Worm (Caenorhabditis elegans) whole organism, midembryonic: ENCODE results near the gene srb-3.

Experiments used
- T22C8.4 ChIP-seq: fragments of 200-800 bp; sonication (Bioruptor generic); IDR thresholded peaks from 2 replicates; pipeline ENCODE4 v1.3.6; 2022; ENCODE audit warnings: missing genetic modification characterization, missing compliant biosample characterization
- cog-1 ChIP-seq: sonication (generic microtip); optimal IDR thresholded peaks from 2 replicates; lab custom pipeline; 2016; ENCODE audit warnings: missing genetic modification characterization, missing compliant biosample characterization
- flt-1 ChIP-seq: fragments of 200-800 bp; sonication (Bioruptor generic); IDR thresholded peaks from 2 replicates; pipeline ENCODE4 v1.3.6; 2022; ENCODE audit warnings: missing genetic modification characterization, missing compliant biosample characterization
- klf-2 ChIP-seq: fragments of 200-800 bp; sonication (Bioruptor generic); conservative IDR thresholded peaks from 2 replicates; pipeline ENCODE4 v1.3.6; 2022; ENCODE audit warnings: missing genetic modification reagents, missing genetic modification characterization, missing compliant biosample characterization
- med-1 ChIP-seq: sonication (generic microtip); optimal IDR thresholded peaks from 2 replicates; lab custom pipeline; 2017; ENCODE audit warnings: missing genetic modification characterization, mild to moderate bottlenecking, missing compliant biosample characterization, antibody characterized with exemption, missing genetic modification reagents; ENCODE audit not compliant: insufficient read depth
- ref-1 ChIP-seq: fragments of 200-800 bp; sonication (Bioruptor generic); conservative IDR thresholded peaks from 2 replicates; pipeline ENCODE4 v1.3.6; 2022; ENCODE audit warnings: missing genetic modification reagents, missing genetic modification characterization, missing compliant biosample characterization
- tab-1 ChIP-seq: fragments of 200-800 bp; sonication (Bioruptor generic); IDR thresholded peaks from 2 replicates; pipeline ENCODE4 v1.3.6; 2022; ENCODE audit warnings: missing genetic modification characterization, missing compliant biosample characterization
- ztf-23 ChIP-seq: fragments of 200-800 bp; sonication (Bioruptor generic); IDR thresholded peaks from 2 replicates; pipeline ENCODE4 v1.3.6; 2022; ENCODE audit warnings: missing genetic modification reagents, missing genetic modification characterization, missing compliant biosample characterization
- ztf-29 ChIP-seq: fragments of 200-800 bp; sonication (Bioruptor generic); IDR thresholded peaks from 2 replicates; pipeline ENCODE4 v1.3.6; 2022; ENCODE audit warnings: missing genetic modification reagents, missing genetic modification characterization, missing compliant biosample characterization

srb-3 gene

DNA sequence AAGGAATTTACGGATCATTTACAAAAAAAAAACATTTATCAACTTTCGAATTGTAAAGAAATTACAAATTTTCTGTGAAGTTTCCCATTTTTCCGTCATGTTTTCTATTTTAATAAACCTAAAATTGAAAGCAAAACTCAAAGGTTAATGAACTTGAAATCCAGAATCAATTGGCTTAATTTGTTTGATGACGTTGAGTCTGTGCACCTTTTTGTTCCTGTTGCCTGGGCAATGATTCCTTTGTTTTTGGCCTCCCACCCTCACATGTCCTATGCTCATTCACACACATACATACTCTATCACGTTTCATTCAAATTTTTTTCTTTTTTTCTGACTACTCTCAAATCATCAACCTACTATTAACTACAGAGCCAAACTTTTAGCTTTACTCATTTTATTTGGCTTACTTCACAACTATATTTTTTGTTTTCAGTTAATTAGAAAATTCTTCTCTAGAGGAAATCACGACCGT is 30.3 kb downstream of the srb-3 start, which contains the start of gene F58A6.2:
F58A6.2 (plus strand) TSS at position 422 of the 472 bp plus-strand sequence.
- TF ChIP-seq ztf-29 (GFP tag; lab: Robert Waterston, UW) (no peak), ztf-23 (GFP tag; lab: Robert Waterston, UW) (no peak), flt-1 (GFP tag; lab: Robert Waterston, UW) (no peak), klf-2 (GFP tag; lab: Robert Waterston, UW) (no peak), cog-1 (no peak), ref-1 (GFP tag; lab: Robert Waterston, UW) (no peak), tab-1 (GFP tag; lab: Robert Waterston, UW) (no peak), med-1 (GFP tag; lab: Kevin White, UChicago) (no peak)

DNA sequence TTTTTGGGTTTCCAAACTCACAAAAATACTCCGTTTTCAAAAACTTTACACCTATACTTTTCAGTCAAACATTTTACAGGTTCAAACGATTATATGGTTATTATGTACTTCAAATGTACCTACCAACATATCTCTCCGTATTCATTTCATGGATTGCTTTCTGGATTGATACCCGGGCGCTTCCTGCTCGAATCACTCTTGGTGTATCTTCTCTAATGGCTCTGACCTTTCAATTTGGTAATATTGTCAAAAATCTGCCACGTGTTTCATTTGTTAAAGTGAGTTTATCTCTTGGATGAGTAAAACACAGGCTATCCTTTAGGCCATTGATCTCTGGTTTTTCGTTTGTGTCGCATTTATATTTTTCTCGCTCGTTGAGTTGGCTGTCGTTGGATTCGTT is 34.8 kb downstream of the srb-3 start:
- TF ChIP-seq med-1 (GFP tag; lab: Kevin White, UChicago) (no peak), klf-2 (GFP tag; lab: Robert Waterston, UW) (no peak), ztf-23 (GFP tag; lab: Robert Waterston, UW) (no peak), tab-1 (GFP tag; lab: Robert Waterston, UW) (no peak), ref-1 (GFP tag; lab: Robert Waterston, UW) (no peak), ztf-29 (GFP tag; lab: Robert Waterston, UW) (no peak)

ce11 chrII:5130081-5130480 is 36.6 kb downstream of the srb-3 start, which contains the start of gene lgc-56:
TSS of gene lgc-56 (plus strand) at chrII:5130381.
- TF ChIP-seq ztf-29 (GFP tag; lab: Robert Waterston, UW) (no peak), ref-1 (GFP tag; lab: Robert Waterston, UW) (no peak), cog-1 (no peak), klf-2 (GFP tag; lab: Robert Waterston, UW) (no peak), T22C8.4 (GFP tag; lab: Robert Waterston, UW) (no peak)

DNA sequence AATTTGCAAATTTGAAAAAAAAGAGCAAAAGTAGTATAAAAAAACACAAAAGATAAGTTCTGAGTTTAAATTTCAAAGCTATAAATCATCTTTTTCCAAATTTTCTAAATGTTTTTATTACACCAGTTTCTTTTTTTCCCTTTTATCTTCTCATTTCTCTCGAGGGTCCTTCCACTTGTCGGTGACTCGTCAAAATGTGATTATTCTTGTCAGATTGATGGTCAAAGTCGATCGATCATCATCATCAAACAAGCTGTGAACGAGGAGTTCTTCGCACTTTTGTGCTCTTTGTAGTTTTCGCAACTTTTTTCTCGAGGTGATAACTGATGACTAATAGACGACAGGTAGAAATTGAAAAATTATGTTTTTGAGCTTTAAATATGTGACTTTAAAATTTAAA is 46.0 kb downstream of the srb-3 start:
- no peak for TF ChIP-seq klf-2 (GFP tag; lab: Robert Waterston, UW)
- no peak for TF ChIP-seq T22C8.4 (GFP tag; lab: Robert Waterston, UW)
- no peak for TF ChIP-seq ztf-23 (GFP tag; lab: Robert Waterston, UW)
- no peak for TF ChIP-seq tab-1 (GFP tag; lab: Robert Waterston, UW)
- TF ChIP-seq ref-1 (GFP tag; lab: Robert Waterston, UW) = no peak
- TF ChIP-seq ztf-29 (GFP tag; lab: Robert Waterston, UW) = no peak
- no peak for TF ChIP-seq cog-1
- TF ChIP-seq med-1 (GFP tag; lab: Kevin White, UChicago) = no peak
- TF ChIP-seq flt-1 (GFP tag; lab: Robert Waterston, UW) = no peak

DNA sequence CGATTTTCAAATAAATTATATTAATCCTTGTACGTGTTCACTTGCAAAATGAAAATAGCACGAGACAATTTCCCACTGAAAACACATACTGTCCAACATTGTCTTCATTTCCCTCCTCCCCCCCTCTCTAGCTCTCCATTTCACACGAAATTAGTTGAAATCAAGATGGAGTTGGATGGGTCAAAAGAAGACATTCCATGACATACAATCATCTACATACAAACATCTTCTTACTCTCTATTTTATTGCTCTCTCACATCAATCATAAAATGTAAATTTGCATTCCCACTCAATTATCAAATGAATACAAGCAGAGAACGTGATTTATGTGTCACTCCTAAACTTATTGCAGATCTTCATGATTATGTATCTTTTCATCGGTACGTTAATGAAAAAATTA is 50.9 kb downstream of the srb-3 start, which contains the start of gene srsy-1:
srsy-1 (plus strand) TSS at position 301 of the 400 bp plus-strand sequence.
- TF ChIP-seq klf-2 (GFP tag; lab: Robert Waterston, UW) = no peak
- TF ChIP-seq cog-1 = no peak
- TF ChIP-seq flt-1 (GFP tag; lab: Robert Waterston, UW) = no peak
- TF ChIP-seq med-1 (GFP tag; lab: Kevin White, UChicago) = no peak
- no peak for TF ChIP-seq tab-1 (GFP tag; lab: Robert Waterston, UW)
- TF ChIP-seq T22C8.4 (GFP tag; lab: Robert Waterston, UW) = no peak
- no peak for TF ChIP-seq ztf-29 (GFP tag; lab: Robert Waterston, UW)
- no peak for TF ChIP-seq ztf-23 (GFP tag; lab: Robert Waterston, UW)
- no peak for TF ChIP-seq ref-1 (GFP tag; lab: Robert Waterston, UW)
